Worm (Caenorhabditis elegans) whole organism, L3 larva: Measurements from ENCODE around the gene oatr-1.

Source experiments
- R02D3.7 ChIP-seq: fragments of 150-350 bp; optimal IDR thresholded peaks from 2 replicates; lab custom pipeline; 2014; ENCODE audit warnings: missing biosample characterization, missing genetic modification characterization
- aly-2 ChIP-seq: fragments of 150-350 bp; optimal IDR thresholded peaks from 2 replicates; lab custom pipeline; 2014; ENCODE audit warnings: missing biosample characterization, missing genetic modification characterization
- ama-1 ChIP-seq: fragments of 150-350 bp; optimal IDR thresholded peaks from 2 replicates; lab custom pipeline; 2018
- ceh-28 ChIP-seq: fragments of 150-350 bp; optimal IDR thresholded peaks from 2 replicates; lab custom pipeline; 2014; ENCODE audit warnings: missing biosample characterization, missing genetic modification reagents, missing genetic modification characterization
- ceh-82 ChIP-seq: fragments of 150-350 bp; optimal IDR thresholded peaks from 2 replicates; lab custom pipeline; 2014; ENCODE audit warnings: missing biosample characterization, missing genetic modification characterization
- daf-12 ChIP-seq: fragments of 150-350 bp; optimal IDR thresholded peaks from 2 replicates; lab custom pipeline; 2014; ENCODE audit warnings: missing biosample characterization, missing genetic modification reagents, missing genetic modification characterization
- egl-27 ChIP-seq: sonication (generic microtip); optimal IDR thresholded peaks from 4 replicates; lab custom pipeline; 2017; ENCODE audit warnings: missing biosample characterization, missing genetic modification reagents, missing genetic modification characterization
- egl-5 ChIP-seq: fragments of 150-350 bp; optimal IDR thresholded peaks from 2 replicates; lab custom pipeline; 2017; ENCODE audit warnings: missing biosample characterization, missing genetic modification reagents, missing genetic modification characterization, inconsistent platforms
- elt-1 ChIP-seq: fragments of 150-350 bp; optimal IDR thresholded peaks from 2 replicates; lab custom pipeline; 2014; ENCODE audit warnings: missing biosample characterization, missing genetic modification characterization
- elt-2 ChIP-seq: sonication (generic microtip); optimal IDR thresholded peaks from 2 replicates; lab custom pipeline; 2016; ENCODE audit warnings: missing genetic modification reagents, mild to moderate bottlenecking, missing genetic modification characterization, missing compliant biosample characterization
- elt-3 ChIP-seq, 3 experiments: fragments of 150-350 bp in 1 of 3; sonication (generic microtip) in 2 of 3; optimal IDR thresholded peaks; 2 replicates in 2 of 3; 4 replicates in 1 of 3; lab custom pipeline; 2014 to 2017; ENCODE audit warnings: missing biosample characterization in 3 of 3, missing genetic modification characterization in 3 of 3
- eor-1 ChIP-seq, 2 experiments: fragments of 150-350 bp; optimal IDR thresholded peaks; 2 replicates each; lab custom pipeline; 2014 to 2018; ENCODE audit warnings: missing biosample characterization in 2 of 2, missing genetic modification characterization in 2 of 2
- fkh-2 ChIP-seq: fragments of 150-350 bp; optimal IDR thresholded peaks from 2 replicates; lab custom pipeline; 2014; ENCODE audit warnings: missing biosample characterization, missing genetic modification reagents, missing genetic modification characterization
- fos-1 ChIP-seq: fragments of 150-350 bp; optimal IDR thresholded peaks from 2 replicates; lab custom pipeline; 2014; ENCODE audit warnings: missing biosample characterization, missing genetic modification characterization
- hmg-11 ChIP-seq: sonication (generic microtip); optimal IDR thresholded peaks from 2 replicates; lab custom pipeline; 2016; ENCODE audit warnings: missing genetic modification characterization, missing compliant biosample characterization
- jun-1 ChIP-seq: fragments of 150-350 bp; optimal IDR thresholded peaks from 2 replicates; lab custom pipeline; 2014; ENCODE audit warnings: missing biosample characterization, missing genetic modification reagents, missing genetic modification characterization
- lin-15B ChIP-seq: fragments of 150-350 bp; optimal IDR thresholded peaks from 2 replicates; lab custom pipeline; 2014; ENCODE audit warnings: missing biosample characterization, missing genetic modification characterization
- lin-39 ChIP-seq: fragments of 150-350 bp; optimal IDR thresholded peaks from 2 replicates; lab custom pipeline; 2018; ENCODE audit warnings: missing biosample characterization, missing genetic modification reagents, missing genetic modification characterization
- lsy-12 ChIP-seq: sonication (generic microtip); optimal IDR thresholded peaks from 2 replicates; lab custom pipeline; 2016; ENCODE audit warnings: mild to moderate bottlenecking, missing genetic modification characterization, missing compliant biosample characterization
- mdl-1 ChIP-seq: fragments of 150-350 bp; optimal IDR thresholded peaks from 2 replicates; lab custom pipeline; 2014; ENCODE audit warnings: missing biosample characterization, missing genetic modification characterization
- mml-1 ChIP-seq: fragments of 150-350 bp; sonication (generic microtip); optimal IDR thresholded peaks from 3 replicates; lab custom pipeline; 2014; ENCODE audit warnings: missing biosample characterization, missing genetic modification characterization
- nfya-1 ChIP-seq: sonication (generic microtip); optimal IDR thresholded peaks from 2 replicates; lab custom pipeline; 2017; ENCODE audit warnings: missing genetic modification characterization, mild to moderate bottlenecking, missing compliant biosample characterization, antibody characterized with exemption, moderate library complexity; ENCODE audit not compliant: insufficient read depth
- nhr-23 ChIP-seq: fragments of 150-350 bp; optimal IDR thresholded peaks from 2 replicates; lab custom pipeline; 2014; ENCODE audit warnings: missing biosample characterization, missing genetic modification reagents, missing genetic modification characterization
- nhr-25 ChIP-seq: sonication (generic microtip); optimal IDR thresholded peaks from 2 replicates; lab custom pipeline; 2017; ENCODE audit warnings: missing biosample characterization, missing genetic modification characterization
- nhr-43 ChIP-seq: sonication (generic microtip); optimal IDR thresholded peaks from 2 replicates; lab custom pipeline; 2016; ENCODE audit warnings: mild to moderate bottlenecking, missing genetic modification characterization, missing compliant biosample characterization; ENCODE audit not compliant: poor library complexity, severe bottlenecking
- nhr-67 ChIP-seq: fragments of 150-350 bp; optimal IDR thresholded peaks from 2 replicates; lab custom pipeline; 2014; ENCODE audit warnings: missing biosample characterization, missing genetic modification characterization
- nhr-76 ChIP-seq: fragments of 150-350 bp; sonication (generic microtip); optimal IDR thresholded peaks from 5 replicates; lab custom pipeline; 2014; ENCODE audit warnings: missing biosample characterization, missing genetic modification characterization
- pha-4 ChIP-seq: fragments of 150-350 bp; optimal IDR thresholded peaks from 2 replicates; lab custom pipeline; 2014; ENCODE audit warnings: missing biosample characterization, missing genetic modification reagents, missing genetic modification characterization
- pqm-1 ChIP-seq: fragments of 150-350 bp; optimal IDR thresholded peaks from 2 replicates; lab custom pipeline; 2017; ENCODE audit warnings: missing biosample characterization, missing genetic modification characterization, inconsistent platforms
- sea-2 ChIP-seq: fragments of 150-350 bp; sonication (generic microtip); optimal IDR thresholded peaks from 4 replicates; lab custom pipeline; 2014; ENCODE audit warnings: missing biosample characterization, missing genetic modification reagents, missing genetic modification characterization
- skn-1 ChIP-seq: fragments of 150-350 bp; optimal IDR thresholded peaks from 2 replicates; lab custom pipeline; 2014; ENCODE audit warnings: missing biosample characterization, missing genetic modification characterization
- snpc-4 ChIP-seq: fragments of 150-350 bp; optimal IDR thresholded peaks from 2 replicates; lab custom pipeline; 2014; ENCODE audit warnings: missing biosample characterization, missing genetic modification characterization
- tbx-2 ChIP-seq: sonication (generic microtip); optimal IDR thresholded peaks from 2 replicates; lab custom pipeline; 2016; ENCODE audit warnings: mild to moderate bottlenecking, missing genetic modification characterization, missing compliant biosample characterization
- unc-39 ChIP-seq: sonication (generic microtip); optimal IDR thresholded peaks from 4 replicates; lab custom pipeline; 2017; ENCODE audit warnings: missing biosample characterization, missing genetic modification characterization

The oatr-1 gene

ce11 chrIII:6420995-6421404 lies 25.0 kb upstream of the oatr-1 start (continued):
- TF ChIP-seq ceh-28 (tag; lab: Kevin White, UChicago) (peak; percentile 68), fos-1 (tag; lab: Kevin White, UChicago) (no peak), pha-4 (tag; lab: Kevin White, UChicago) (peak; percentile 60)

ce11 chrIII:6420201-6420600 lies 24.2 kb upstream of the oatr-1 start:
- TF ChIP-seq fos-1 (tag; lab: Kevin White, UChicago) (no peak), nhr-67 (tag; lab: Kevin White, UChicago) (no peak), skn-1 (tag; lab: Kevin White, UChicago) (no peak), elt-1 (tag; lab: Kevin White, UChicago) (no peak), hmg-11 (no peak), mdl-1 (no peak), pha-4 (tag; lab: Kevin White, UChicago) (peak; percentile 28), nhr-23 (tag; lab: Kevin White, UChicago) (peak; percentile 34), ceh-28 (tag; lab: Kevin White, UChicago) (no peak), tbx-2 (tag; lab: Kevin White, UChicago) (no peak), nhr-25 (peak; percentile 61), jun-1 (no peak), unc-39 (tag; lab: Kevin White, UChicago) (no peak), snpc-4 (peak; percentile 30), egl-5 (tag; lab: Kevin White, UChicago) (peak; percentile 32), ama-1 (lab: Kevin White, UChicago) (peak; percentile 42), nhr-76 (tag; lab: Kevin White, UChicago) (no peak), nfya-1 (tag; lab: Kevin White, UChicago) (peak; percentile 10), ceh-82 (no peak), mml-1 (tag; lab: Kevin White, UChicago) (no peak), eor-1 (tag; optimal IDR thresholded peaks at IDR 0.05; lab: Kevin White, UChicago) (no peak), pqm-1 (tag; lab: Kevin White, UChicago) (no peak), lin-39 (tag; lab: Kevin White, UChicago) (no peak), aly-2 (tag; lab: Kevin White, UChicago) (no peak), nhr-43 (tag; lab: Kevin White, UChicago) (peak; percentile 12), lin-15B (no peak), elt-2 (no peak), daf-12 (tag; lab: Kevin White, UChicago) (no peak), R02D3.7 (tag; lab: Kevin White, UChicago) (no peak), egl-27 (tag; lab: Kevin White, UChicago) (no peak), elt-3 (tag; optimal IDR thresholded peaks at IDR 0.05; lab: Kevin White, UChicago) (no peak), fkh-2 (tag; lab: Kevin White, UChicago) (no peak)

ce11 chrIII:6419409-6419944 lies 23.5 kb upstream of the oatr-1 start, which contains the start of gene atgl-1:
TSS of gene atgl-1 (minus strand) at chrIII:6419459.
- TF ChIP-seq jun-1 (no peak), ama-1 (lab: Kevin White, UChicago) (peak; percentile 17), nhr-25 (peak; percentile 24)
- TF ChIP-seq, all 47 proteins: peak for 2

- TF ChIP-seq jun-1 (no peak), lsy-12 (tag; lab: Kevin White, UChicago) (no peak), sea-2 (GFP tag; lab: Kevin White, UChicago) (no peak), nfya-1 (tag; lab: Kevin White, UChicago) (no peak), lin-39 (tag; lab: Kevin White, UChicago) (no peak), nhr-25 (peak; percentile 61), ama-1 (lab: Kevin White, UChicago) (peak; percentile 59), fos-1 (tag; lab: Kevin White, UChicago) (no peak)
These were observed 22.3 kb upstream of the oatr-1 start for ce11 chrIII:6418254-6418653.
